Worm (Caenorhabditis elegans) whole organism, early embryonic: ENCODE data around the gene tsp-12.

Experiments used
- B0310.2 ChIP-seq: sonication (generic microtip); optimal IDR thresholded peaks from 2 replicates; lab custom pipeline; 2016; ENCODE audit warnings: mild to moderate bottlenecking, missing genetic modification characterization, missing compliant biosample characterization
- F13C5.2 ChIP-seq: sonication (generic microtip); optimal IDR thresholded peaks from 2 replicates; lab custom pipeline; 2017; ENCODE audit warnings: mild to moderate bottlenecking, missing genetic modification characterization, inconsistent platforms, missing compliant biosample characterization
- aly-1 ChIP-seq: sonication (generic microtip); optimal IDR thresholded peaks from 2 replicates; lab custom pipeline; 2016; ENCODE audit warnings: missing genetic modification characterization, missing compliant biosample characterization
- ama-1 ChIP-seq: fragments of 150-350 bp; optimal IDR thresholded peaks from 2 replicates; lab custom pipeline; 2014
- ceh-13 ChIP-seq: fragments of 200-800 bp; sonication (Bioruptor generic); optimal IDR thresholded peaks from 2 replicates; lab custom pipeline; 2018; ENCODE audit warnings: mild to moderate bottlenecking, missing genetic modification characterization, missing compliant biosample characterization
- ceh-36 ChIP-seq: sonication (generic microtip); optimal IDR thresholded peaks from 2 replicates; lab custom pipeline; 2016; ENCODE audit warnings: missing genetic modification characterization, inconsistent platforms, missing compliant biosample characterization
- ets-7 ChIP-seq: sonication (generic microtip); optimal IDR thresholded peaks from 2 replicates; lab custom pipeline; 2016; ENCODE audit warnings: missing genotype, missing genetic modification characterization, missing compliant biosample characterization
- flt-1 ChIP-seq: fragments of 200-800 bp; sonication (Bioruptor generic); IDR thresholded peaks from 2 replicates; pipeline ENCODE4 v1.3.6; 2022; ENCODE audit warnings: missing genetic modification characterization, missing compliant biosample characterization
- hmbx-1 ChIP-seq: sonication (generic microtip); optimal IDR thresholded peaks from 2 replicates; lab custom pipeline; 2016; ENCODE audit warnings: mild to moderate bottlenecking, missing genetic modification characterization, missing compliant biosample characterization
- hmg-4 ChIP-seq: fragments of 200-800 bp; sonication (Bioruptor generic); optimal IDR thresholded peaks from 2 replicates; lab custom pipeline; 2018; ENCODE audit warnings: mild to moderate bottlenecking, missing genetic modification characterization, missing compliant biosample characterization
- hnd-1 ChIP-seq: sonication (generic microtip); optimal IDR thresholded peaks from 2 replicates; lab custom pipeline; 2016; ENCODE audit warnings: missing genetic modification characterization, missing compliant biosample characterization
- pes-1 ChIP-seq: fragments of 200-800 bp; sonication (Bioruptor generic); IDR thresholded peaks from 2 replicates; pipeline ENCODE4 v1.3.6; 2022; ENCODE audit warnings: missing genetic modification reagents, missing genetic modification characterization, missing compliant biosample characterization
- scrt-1 ChIP-seq: fragments of 200-800 bp; sonication (Bioruptor generic); IDR thresholded peaks from 2 replicates; pipeline ENCODE4 v1.3.6; 2022; ENCODE audit warnings: missing genetic modification characterization, missing compliant biosample characterization
- sea-1 ChIP-seq: fragments of 200-800 bp; sonication (Bioruptor generic); conservative IDR thresholded peaks from 2 replicates; pipeline ENCODE4 v1.3.6; 2022; ENCODE audit warnings: missing genetic modification characterization, missing compliant biosample characterization
- tbx-11 ChIP-seq: fragments of 200-800 bp; sonication (Bioruptor generic); IDR thresholded peaks from 2 replicates; pipeline ENCODE4 v1.3.6; 2022; ENCODE audit warnings: missing genetic modification characterization, missing compliant biosample characterization
- tbx-37 ChIP-seq: fragments of 200-800 bp; sonication (Bioruptor generic); conservative IDR thresholded peaks from 2 replicates; pipeline ENCODE4 v1.3.6; 2022; ENCODE audit warnings: missing genetic modification reagents, missing genetic modification characterization, missing compliant biosample characterization
- tra-4 ChIP-seq: sonication (generic microtip); optimal IDR thresholded peaks from 2 replicates; lab custom pipeline; 2017; ENCODE audit warnings: missing genetic modification characterization, missing compliant biosample characterization

The tsp-12 gene

DNA sequence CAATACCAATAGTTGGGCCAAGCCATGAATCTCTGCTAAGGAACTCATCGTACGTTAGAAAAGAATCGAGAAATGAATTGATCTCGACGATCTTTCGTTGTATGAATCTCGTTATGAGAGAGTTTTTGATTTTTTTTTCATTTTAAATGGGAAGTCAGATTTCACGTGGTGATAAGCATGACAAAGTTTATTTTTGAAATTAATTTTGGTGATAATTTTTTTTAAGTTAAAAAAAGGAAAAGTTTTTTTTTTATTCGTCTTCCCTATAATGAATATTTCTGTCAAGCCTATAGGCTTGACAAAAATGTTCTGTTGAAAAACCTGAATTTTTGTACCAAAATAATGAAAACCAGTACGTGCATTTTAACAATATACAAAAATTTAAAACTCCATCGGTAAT lies 14.6 kb downstream of the tsp-12 start, which contains the start of gene K08F4.5:
Gene K08F4.5, minus strand, starts transcription at position 101 of the 400 bp plus-strand sequence.
- no peak for TF ChIP-seq tra-4 (tag; lab: Kevin White, UChicago)
- TF ChIP-seq flt-1: no peak
- TF ChIP-seq aly-1 (tag; lab: Kevin White, UChicago): no peak
- TF ChIP-seq ceh-13 (GFP tag; lab: Kevin White, UChicago): no peak
- TF ChIP-seq sea-1 (GFP tag; lab: Robert Waterston, UW): no peak

DNA sequence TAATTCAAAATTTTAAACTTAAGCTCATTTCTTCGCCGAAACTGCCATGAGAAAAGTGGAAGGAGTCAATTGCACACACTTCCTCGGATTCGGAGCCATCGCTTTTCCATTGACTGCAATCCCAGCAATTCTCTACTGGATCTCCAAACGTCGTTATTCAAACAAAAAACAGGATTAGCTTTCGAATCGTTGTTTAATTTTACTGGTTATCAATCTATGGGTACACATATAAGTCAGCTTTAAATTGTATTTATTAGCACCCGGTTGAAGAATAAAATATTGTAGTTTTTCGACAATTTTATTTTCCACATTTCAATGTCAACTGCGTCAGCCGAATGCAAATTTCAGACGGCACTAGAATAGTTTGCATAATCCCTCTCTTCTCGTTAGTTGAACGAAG lies 20.4 kb downstream of the tsp-12 start, which contains the start of gene glt-3:
Gene glt-3, plus strand, starts transcription at position 301 of the 400 bp plus-strand sequence.
- no peak for TF ChIP-seq hnd-1
- TF ChIP-seq ama-1 (lab: Kevin White, UChicago): no peak
- no peak for TF ChIP-seq ceh-13 (GFP tag; lab: Kevin White, UChicago)
- no peak for TF ChIP-seq ceh-36 (tag; lab: Kevin White, UChicago)

DNA sequence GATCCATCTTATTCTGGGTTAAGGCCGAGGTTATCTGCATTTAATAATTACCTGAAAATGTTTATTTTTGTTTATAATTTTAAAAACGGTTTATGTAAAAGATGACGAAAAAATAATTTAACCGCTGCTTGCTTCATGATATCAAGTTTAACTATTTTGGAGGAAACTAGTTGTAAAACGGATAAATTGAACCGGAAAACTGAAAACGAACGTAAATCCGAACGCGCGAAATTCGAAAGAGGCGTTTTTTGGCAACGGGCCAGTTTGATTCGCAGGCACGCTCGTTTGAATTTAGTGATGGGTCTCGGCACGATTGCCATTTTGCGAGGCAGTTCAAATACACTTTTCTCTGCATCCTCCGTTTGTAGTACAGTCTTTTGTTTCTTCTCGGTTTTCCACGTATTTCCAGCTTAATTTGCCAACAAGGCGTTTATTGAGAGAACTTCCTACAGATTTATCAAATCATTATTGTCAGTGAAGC lies 21.5 kb downstream of the tsp-12 start, which contains the start of the genes gtbp-1 and K08F4.3:
Gene gtbp-1, minus strand, starts transcription at position 51 of the 481 bp plus-strand sequence.
Gene K08F4.3, plus strand, starts transcription at position 352 of the 481 bp plus-strand sequence.
- TF ChIP-seq B0310.2 (tag; lab: Kevin White, UChicago) (no peak), tbx-11 (GFP tag; lab: Robert Waterston, UW) (no peak), ets-7 (tag; lab: Kevin White, UChicago) (no peak), scrt-1 (GFP tag; lab: Robert Waterston, UW) (no peak), ceh-36 (tag; lab: Kevin White, UChicago) (no peak), hmbx-1 (no peak), ama-1 (lab: Kevin White, UChicago) (no peak), pes-1 (GFP tag; lab: Robert Waterston, UW) (no peak), sea-1 (GFP tag; lab: Robert Waterston, UW) (no peak), flt-1 (no peak)

DNA sequence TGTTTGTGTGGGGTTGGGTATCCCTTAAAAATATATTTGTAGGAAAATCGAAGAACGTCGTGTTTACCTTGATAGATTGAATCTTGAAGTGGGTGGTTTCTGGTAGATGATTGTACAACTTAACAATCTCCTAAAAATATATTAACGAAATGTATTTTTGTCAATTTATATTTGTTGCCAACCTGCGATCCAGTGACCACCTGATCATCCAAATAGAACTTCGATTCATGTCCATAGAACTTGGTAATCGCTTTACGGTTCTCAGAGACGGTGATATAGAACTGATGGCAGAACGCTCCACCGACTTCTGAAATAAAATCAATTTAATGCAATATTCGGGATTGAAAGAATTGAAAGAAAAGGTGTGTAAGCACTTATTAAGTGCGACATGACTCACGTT lies 22.0 kb downstream of the tsp-12 start:
- TF ChIP-seq flt-1 (no peak), scrt-1 (GFP tag; lab: Robert Waterston, UW) (no peak), pes-1 (GFP tag; lab: Robert Waterston, UW) (no peak), hmg-4 (no peak), tra-4 (tag; lab: Kevin White, UChicago) (no peak), F13C5.2 (no peak), ceh-36 (tag; lab: Kevin White, UChicago) (no peak), tbx-37 (GFP tag; lab: Robert Waterston, UW) (no peak), B0310.2 (tag; lab: Kevin White, UChicago) (no peak), ets-7 (tag; lab: Kevin White, UChicago) (no peak), ama-1 (lab: Kevin White, UChicago) (no peak), sea-1 (GFP tag; lab: Robert Waterston, UW) (no peak), aly-1 (tag; lab: Kevin White, UChicago) (no peak), hnd-1 (no peak), tbx-11 (GFP tag; lab: Robert Waterston, UW) (no peak)

DNA sequence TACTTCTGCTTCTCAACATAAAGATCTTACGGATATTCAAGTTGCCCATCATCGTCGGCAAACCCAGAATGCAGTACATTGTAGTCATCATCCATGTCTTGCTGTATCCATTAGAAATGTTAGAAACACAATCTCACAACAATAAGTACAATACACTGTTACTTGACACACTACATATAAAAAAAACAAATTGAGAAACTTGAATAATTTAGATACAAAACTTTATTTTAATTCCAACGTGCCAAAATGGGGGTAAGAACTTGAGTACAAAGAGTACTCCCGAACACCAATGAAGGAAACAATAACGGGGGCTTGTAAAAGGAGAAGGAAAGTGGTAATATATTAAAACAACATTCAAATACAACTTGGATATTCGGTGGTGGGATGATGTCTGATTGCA lies 23.9 kb downstream of the tsp-12 start, which contains the start of gene ctf-18:
Gene ctf-18, minus strand, starts transcription at position 101 of the 400 bp plus-strand sequence.
- no peak for TF ChIP-seq hmbx-1
- TF ChIP-seq sea-1 (GFP tag; lab: Robert Waterston, UW): no peak
- no peak for TF ChIP-seq hmg-4
- no peak for TF ChIP-seq scrt-1 (GFP tag; lab: Robert Waterston, UW)
- TF ChIP-seq B0310.2 (tag; lab: Kevin White, UChicago): no peak
- TF ChIP-seq tbx-11 (GFP tag; lab: Robert Waterston, UW): no peak
- no peak for TF ChIP-seq F13C5.2
- no peak for TF ChIP-seq ets-7 (tag; lab: Kevin White, UChicago)
- TF ChIP-seq ceh-36 (tag; lab: Kevin White, UChicago): no peak
- no peak for TF ChIP-seq tbx-37 (GFP tag; lab: Robert Waterston, UW)
- no peak for TF ChIP-seq hnd-1
- TF ChIP-seq pes-1 (GFP tag; lab: Robert Waterston, UW): no peak
- TF ChIP-seq tra-4 (tag; lab: Kevin White, UChicago): no peak
- TF ChIP-seq aly-1 (tag; lab: Kevin White, UChicago): no peak
- TF ChIP-seq flt-1: no peak
- TF ChIP-seq ceh-13 (GFP tag; lab: Kevin White, UChicago): no peak

DNA sequence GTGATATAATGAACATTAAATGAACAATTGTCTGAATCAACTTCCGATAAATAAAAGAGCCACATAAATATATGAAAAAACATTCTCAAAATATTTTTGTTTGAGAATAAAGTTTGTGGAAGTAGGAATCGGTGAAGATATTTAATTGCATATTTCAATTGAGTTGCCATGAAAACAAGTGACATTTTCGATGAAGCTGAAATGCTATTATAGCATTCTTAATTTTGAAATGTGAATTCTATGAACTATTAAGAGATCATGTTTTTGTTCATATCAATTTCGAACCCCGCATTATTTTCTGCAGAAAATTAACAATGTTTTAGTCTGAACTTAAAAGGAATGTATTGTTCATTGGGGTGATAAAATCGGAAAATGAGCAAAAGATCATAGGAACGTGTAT lies 28.2 kb downstream of the tsp-12 start, which contains the start of gene irld-21:
Gene irld-21, minus strand, starts transcription at position 101 of the 400 bp plus-strand sequence.
- TF ChIP-seq ama-1 (lab: Kevin White, UChicago) (no peak), hmg-4 (no peak), ceh-36 (tag; lab: Kevin White, UChicago) (no peak), pes-1 (GFP tag; lab: Robert Waterston, UW) (no peak), tbx-37 (GFP tag; lab: Robert Waterston, UW) (no peak), sea-1 (GFP tag; lab: Robert Waterston, UW) (no peak), hmbx-1 (no peak), B0310.2 (tag; lab: Kevin White, UChicago) (no peak), F13C5.2 (no peak), tra-4 (tag; lab: Kevin White, UChicago) (no peak), ceh-13 (GFP tag; lab: Kevin White, UChicago) (no peak), scrt-1 (GFP tag; lab: Robert Waterston, UW) (no peak)

DNA sequence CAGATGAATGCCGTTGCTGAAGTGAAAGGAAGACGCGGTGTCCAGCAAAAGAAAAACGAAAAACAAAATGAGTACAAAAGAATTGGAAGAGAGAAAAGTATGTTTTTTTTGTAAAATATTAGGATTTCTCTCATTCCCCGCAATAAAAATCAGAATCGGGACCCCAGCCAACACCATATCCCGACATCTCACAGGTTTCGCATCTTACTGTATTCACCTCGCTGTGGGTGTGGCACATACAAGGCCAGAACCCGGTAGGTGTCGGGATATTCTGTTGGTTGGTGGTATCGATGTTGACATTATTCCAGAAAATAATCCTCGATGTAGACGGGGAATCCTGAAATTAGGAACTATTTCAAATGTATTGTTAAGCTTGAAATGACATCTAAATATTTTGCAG lies 33.6 kb downstream of the tsp-12 start:
- TF ChIP-seq flt-1 (no peak), tbx-37 (GFP tag; lab: Robert Waterston, UW) (no peak), tra-4 (tag; lab: Kevin White, UChicago) (no peak), tbx-11 (GFP tag; lab: Robert Waterston, UW) (no peak), hmg-4 (no peak), sea-1 (GFP tag; lab: Robert Waterston, UW) (no peak), pes-1 (GFP tag; lab: Robert Waterston, UW) (no peak), hmbx-1 (no peak), ceh-13 (GFP tag; lab: Kevin White, UChicago) (no peak)
